Worm (Caenorhabditis elegans) whole organism, L2 larva: Measurements from ENCODE around the gene str-74.

Source experiments
- ama-1 ChIP-seq: fragments of 150-350 bp; optimal IDR thresholded peaks from 2 replicates; lab custom pipeline; 2018; ENCODE audit warnings: inconsistent platforms
- mab-5 ChIP-seq: fragments of 150-350 bp; optimal IDR thresholded peaks from 2 replicates; lab custom pipeline; 2014; ENCODE audit warnings: missing biosample characterization, missing genetic modification characterization
- sma-3 ChIP-seq: sonication (generic microtip); optimal IDR thresholded peaks from 2 replicates; lab custom pipeline; 2016; ENCODE audit warnings: missing genetic modification reagents, missing genetic modification characterization, missing compliant biosample characterization

- TF ChIP-seq sma-3 = no peak
- no peak for TF ChIP-seq ama-1
- TF ChIP-seq mab-5 = no peak
Measured at ce11 chrX:10204313-10205063, 36.4 kb downstream of the str-74 start.
